Worm (Caenorhabditis elegans) whole organism, L3 larva: Measurements from ENCODE around the gene mob-2.
A peak's percentile ranks its signal among the peaks of the same experiment; 100 is the strongest.

Experiments used
- R02D3.7 ChIP-seq: fragments of 150-350 bp; optimal IDR thresholded peaks from 2 replicates; lab custom pipeline; 2014; ENCODE audit warnings: missing biosample characterization, missing genetic modification characterization
- ZK546.5 ChIP-seq: sonication (generic microtip); optimal IDR thresholded peaks from 2 replicates; lab custom pipeline; 2017; ENCODE audit warnings: missing biosample characterization, missing genetic modification characterization
- elt-1 ChIP-seq: fragments of 150-350 bp; optimal IDR thresholded peaks from 2 replicates; lab custom pipeline; 2014; ENCODE audit warnings: missing biosample characterization, missing genetic modification characterization
- elt-2 ChIP-seq: sonication (generic microtip); optimal IDR thresholded peaks from 2 replicates; lab custom pipeline; 2016; ENCODE audit warnings: missing genetic modification reagents, mild to moderate bottlenecking, missing genetic modification characterization, missing compliant biosample characterization
- elt-3 ChIP-seq, 3 experiments: fragments of 150-350 bp in 1 of 3; sonication (generic microtip) in 2 of 3; optimal IDR thresholded peaks; 2 replicates in 2 of 3; 4 replicates in 1 of 3; lab custom pipeline; 2014 to 2017; ENCODE audit warnings: missing biosample characterization in 3 of 3, missing genetic modification characterization in 3 of 3
- mdl-1 ChIP-seq: fragments of 150-350 bp; optimal IDR thresholded peaks from 2 replicates; lab custom pipeline; 2014; ENCODE audit warnings: missing biosample characterization, missing genetic modification characterization
- nhr-237 ChIP-seq: fragments of 150-350 bp; optimal IDR thresholded peaks from 2 replicates; lab custom pipeline; 2014; ENCODE audit warnings: missing biosample characterization, missing genetic modification characterization
- nhr-28 ChIP-seq: fragments of 150-350 bp; optimal IDR thresholded peaks from 2 replicates; lab custom pipeline; 2014; ENCODE audit warnings: missing biosample characterization, missing genetic modification characterization
- nhr-77 ChIP-seq: fragments of 150-350 bp; optimal IDR thresholded peaks from 2 replicates; lab custom pipeline; 2014; ENCODE audit warnings: missing biosample characterization, missing genetic modification characterization
- sea-2 ChIP-seq: fragments of 150-350 bp; sonication (generic microtip); optimal IDR thresholded peaks from 4 replicates; lab custom pipeline; 2014; ENCODE audit warnings: missing biosample characterization, missing genetic modification reagents, missing genetic modification characterization
- tbx-2 ChIP-seq: sonication (generic microtip); optimal IDR thresholded peaks from 2 replicates; lab custom pipeline; 2016; ENCODE audit warnings: mild to moderate bottlenecking, missing genetic modification characterization, missing compliant biosample characterization
- unc-62 ChIP-seq: fragments of 150-350 bp; sonication (generic microtip); optimal IDR thresholded peaks from 4 replicates; lab custom pipeline; 2014; ENCODE audit warnings: missing biosample characterization, missing genetic modification reagents, missing genetic modification characterization
- ztf-4 ChIP-seq: fragments of 150-350 bp; optimal IDR thresholded peaks from 2 replicates; lab custom pipeline; 2014; ENCODE audit warnings: missing biosample characterization, missing genetic modification characterization

DNA sequence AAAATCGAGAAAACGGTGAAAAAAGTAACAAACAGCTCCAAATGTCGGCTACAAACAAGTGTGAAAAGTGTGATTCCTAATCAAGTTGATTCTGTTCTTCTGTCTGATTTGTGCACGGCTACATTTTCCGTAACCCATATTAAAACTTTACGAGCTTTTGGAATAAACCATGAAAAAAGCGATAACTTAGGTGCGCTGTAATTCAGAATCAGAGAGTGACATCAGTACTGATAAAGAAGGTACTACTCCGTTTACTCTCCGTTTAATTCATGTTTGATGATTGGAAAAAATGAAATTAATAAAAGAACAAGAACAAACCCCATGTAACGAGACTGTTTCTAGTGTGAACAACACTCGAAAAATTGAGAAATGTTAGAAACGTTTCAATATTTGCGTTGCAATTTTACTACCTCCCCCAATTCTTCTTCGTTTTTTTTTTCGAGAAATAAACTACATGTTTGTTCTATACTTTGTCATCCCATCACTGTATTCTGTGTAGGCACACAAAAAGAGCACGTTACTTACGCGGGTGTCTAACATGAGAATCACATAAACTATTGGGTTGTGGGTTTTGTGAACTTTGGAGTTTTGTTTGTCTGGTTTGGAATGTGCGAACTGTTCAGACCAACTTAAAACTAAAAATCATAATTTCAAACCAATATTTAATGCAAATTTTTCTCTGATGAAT lies 7.4 kb downstream of the mob-2 start:
- TF ChIP-seq elt-1 (tag; lab: Kevin White, UChicago) (no peak), tbx-2 (tag; lab: Kevin White, UChicago) (no peak), nhr-77 (tag; lab: Kevin White, UChicago) (no peak), unc-62 (GFP tag; lab: Kevin White, UChicago) (no peak), mdl-1 (tag; lab: Kevin White, UChicago) (no peak), nhr-237 (tag; lab: Kevin White, UChicago) (no peak), nhr-28 (tag; lab: Kevin White, UChicago) (no peak), sea-2 (GFP tag; lab: Kevin White, UChicago) (no peak), ZK546.5 (tag; lab: Kevin White, UChicago) (no peak), elt-2 (tag; lab: Kevin White, UChicago) (peak; percentile 75), R02D3.7 (tag; lab: Kevin White, UChicago) (no peak), elt-3 (tag; optimal IDR thresholded peaks at IDR 0.05; lab: Kevin White, UChicago) (no peak), ztf-4 (no peak)
